Fruit fly (Drosophila melanogaster) Kc167 (cell line): ENCODE measurements around the gene CG44001.

Experiments used
- Myc ChIP-seq: fragments of >200 bp; optimal IDR thresholded peaks from 2 replicates; lab custom pipeline; 2017; ENCODE audit warnings: missing external identifiers
- Sin3A ChIP-seq: fragments of >200 bp; optimal IDR thresholded peaks from 2 replicates; lab custom pipeline; 2018; ENCODE audit warnings: missing external identifiers
- h ChIP-seq: fragments of >200 bp; optimal IDR thresholded peaks from 3 replicates; lab custom pipeline; 2018; ENCODE audit warnings: missing external identifiers
- insv ChIP-seq: fragments of >200 bp; optimal IDR thresholded peaks from 3 replicates; lab custom pipeline; 2018; ENCODE audit warnings: missing external identifiers
- psq ChIP-seq: fragments of >200 bp; optimal IDR thresholded peaks from 2 replicates; lab custom pipeline; 2017; ENCODE audit warnings: missing external identifiers
- ttk ChIP-seq: sonication (Bioruptor generic); optimal IDR thresholded peaks from 2 replicates; lab custom pipeline; 2017; ENCODE audit warnings: missing external identifiers

- no peak for TF ChIP-seq insv (lab: Kevin White, UChicago)
- no peak for TF ChIP-seq Myc
- no peak for TF ChIP-seq h (lab: Kevin White, UChicago)
- TF ChIP-seq Sin3A (lab: Kevin White, UChicago) = no peak
- no peak for TF ChIP-seq psq (lab: Kevin White, UChicago)
- no peak for TF ChIP-seq ttk
Observed at dm6 chr2L:5001582-5001929, 41.5 kb upstream of the CG44001 start.
